ENCODE assay signal across 5 fruit fly cellular contexts in genomic region chr3R:24276104-24277008, dm6.
TF ChIP-seq lines count a peak whose summit lies in the region.

Gene Orct, plus strand, starts transcription at chr3R:24276260.

- TF ChIP-seq CTCF in whole organism, embryonic (GFP tag; optimal IDR thresholded peaks at IDR 0.05; lab: Kevin White, UChicago) = no peak

TF ChIP-seq in whole organism, adult, 20 proteins besides CTCF, POLR2A, EP300 and RAD21 (continues in another document):
- TF ChIP-seq CG1620 (GFP tag; optimal IDR thresholded peaks at IDR 0.05; lab: Kevin White, UChicago) (peak; percentile 24), tj (GFP tag; optimal IDR thresholded peaks at IDR 0.05; lab: Kevin White, UChicago) (peak; percentile 65), cic (GFP tag; optimal IDR thresholded peaks at IDR 0.05; lab: Kevin White, UChicago) (peak; percentile 61), CG14711 (tag; optimal IDR thresholded peaks at IDR 0.05; lab: Kevin White, UChicago) (peak; percentile 62), Clk (GFP tag; optimal IDR thresholded peaks at IDR 0.05; lab: Kevin White, UChicago) (peak; percentile 87), ovo (GFP tag; optimal IDR thresholded peaks at IDR 0.05; lab: Kevin White, UChicago) (peak; percentile 43), Crg-1 (GFP tag; optimal IDR thresholded peaks at IDR 0.05; lab: Kevin White, UChicago) (peak; percentile 63), CG5204 (GFP tag; optimal IDR thresholded peaks at IDR 0.05; lab: Kevin White, UChicago) (peak; percentile 88), toe (GFP tag; optimal IDR thresholded peaks at IDR 0.05; lab: Kevin White, UChicago) (peak; percentile 81), pad (GFP tag; optimal IDR thresholded peaks at IDR 0.05; lab: Kevin White, UChicago) (peak; percentile 74), Hr96 (GFP tag; optimal IDR thresholded peaks at IDR 0.05; lab: Kevin White, UChicago) (peak; percentile 71), Mnt (GFP tag; optimal IDR thresholded peaks at IDR 0.05; lab: Kevin White, UChicago) (peak; percentile 40), CG33017 (tag; optimal IDR thresholded peaks at IDR 0.05; lab: Kevin White, UChicago) (peak; percentile 90), CG12768 (GFP tag; optimal IDR thresholded peaks at IDR 0.05; lab: Kevin White, UChicago) (peak; percentile 91), CG7101 (tag; optimal IDR thresholded peaks at IDR 0.05; lab: Kevin White, UChicago) (peak; percentile 80), bab1 (GFP tag; optimal IDR thresholded peaks at IDR 0.05; lab: Kevin White, UChicago) (no peak), cnc (optimal IDR thresholded peaks at IDR 0.05; lab: Kevin White, UChicago) (no peak), CG7045 (GFP tag; optimal IDR thresholded peaks at IDR 0.05; lab: Kevin White, UChicago) (peak; percentile 84)

TF ChIP-seq in whole organism, embryonic, 481 proteins besides CTCF, POLR2A, EP300 and RAD21 (continues in another document):
- TF ChIP-seq chif (GFP tag; optimal IDR thresholded peaks at IDR 0.05; lab: Kevin White, UChicago) (peak in 1 of 2 experiments; percentile 58), CG15696 (tag; optimal IDR thresholded peaks at IDR 0.05; lab: Kevin White, UChicago) (peak; percentile 42), HLH4C (GFP tag; IDR thresholded peaks at IDR 0.05; lab: Robert Waterston, UW; ENCODE audit: partially characterized antibody) (no peak), dm (GFP tag; optimal IDR thresholded peaks at IDR 0.05; lab: Kevin White, UChicago) (peak; percentile 68), shn (GFP tag; optimal IDR thresholded peaks at IDR 0.05; lab: Kevin White, UChicago) (peak; percentile 65), slp2 (GFP tag; optimal IDR thresholded peaks at IDR 0.05; lab: Kevin White, UChicago) (peak; percentile 41), CG17912 (GFP tag; optimal IDR thresholded peaks at IDR 0.05; lab: Kevin White, UChicago) (no peak), NfI (GFP tag; optimal IDR thresholded peaks at IDR 0.05; lab: Kevin White, UChicago) (peak; percentile 75), Dbx (GFP tag; IDR thresholded peaks at IDR 0.05; lab: Robert Waterston, UW) (peak; percentile 75; the same call in 2 of the 3 replicates), ci (GFP tag; IDR thresholded peaks at IDR 0.05; lab: Robert Waterston, UW) (no peak; the same call in 1 of the 3 replicates), pho (GFP tag; optimal IDR thresholded peaks at IDR 0.05; lab: Kevin White, UChicago) (peak; percentile 82), CG34376 (GFP tag; optimal IDR thresholded peaks at IDR 0.05; lab: Kevin White, UChicago) (peak; percentile 72), ash1 (GFP tag; optimal IDR thresholded peaks at IDR 0.05; lab: Kevin White, UChicago) (no peak), eve (GFP tag; optimal IDR thresholded peaks at IDR 0.05; lab: Kevin White, UChicago) (no peak), Sry-δ (GFP tag; optimal IDR thresholded peaks at IDR 0.05; lab: Kevin White, UChicago) (peak; percentile 13), nom (GFP tag; optimal IDR thresholded peaks at IDR 0.05; lab: Kevin White, UChicago) (no peak), CG6854 (GFP tag; optimal IDR thresholded peaks at IDR 0.05; lab: Kevin White, UChicago) (peak; percentile 77), CG2116 (GFP tag; optimal IDR thresholded peaks at IDR 0.05; lab: Kevin White, UChicago) (peak; percentile 13)

TF ChIP-seq in whole organism, prepupa, 60 proteins besides CTCF, POLR2A, EP300 and RAD21 (continues in another document):
- no peak for TF ChIP-seq CG8319 (GFP tag; optimal IDR thresholded peaks at IDR 0.05; lab: Kevin White, UChicago)
- peak; percentile 71 for TF ChIP-seq pdm3 (GFP tag; optimal IDR thresholded peaks at IDR 0.05; lab: Kevin White, UChicago)
- TF ChIP-seq CG34406 (GFP tag; optimal IDR thresholded peaks at IDR 0.05; lab: Kevin White, UChicago) = peak; percentile 75
- peak; percentile 60 for TF ChIP-seq Ets96B (tag; optimal IDR thresholded peaks at IDR 0.05; lab: Kevin White, UChicago)
- TF ChIP-seq Blimp-1 (GFP tag; optimal IDR thresholded peaks at IDR 0.05; lab: Kevin White, UChicago) = peak; percentile 44
- TF ChIP-seq Eip75B (GFP tag; optimal IDR thresholded peaks at IDR 0.05; lab: Kevin White, UChicago) = peak; percentile 64
- TF ChIP-seq CG4318 (GFP tag; optimal IDR thresholded peaks at IDR 0.05; lab: Kevin White, UChicago) = peak; percentile 52
- peak; percentile 61 for TF ChIP-seq Hr4 (GFP tag; optimal IDR thresholded peaks at IDR 0.05; lab: Kevin White, UChicago)
- TF ChIP-seq CG31627 (GFP tag; optimal IDR thresholded peaks at IDR 0.05; lab: Kevin White, UChicago) = peak; percentile 58
- TF ChIP-seq CG16779 (tag; optimal IDR thresholded peaks at IDR 0.05; lab: Kevin White, UChicago) = peak; percentile 37
- TF ChIP-seq Eip78C (GFP tag; lab: Kevin White, UChicago) = peak; percentile 90
- peak; percentile 5 for TF ChIP-seq Ets21C (GFP tag; optimal IDR thresholded peaks at IDR 0.05; lab: Kevin White, UChicago)
- peak; percentile 56 for TF ChIP-seq CG10669 (GFP tag; optimal IDR thresholded peaks at IDR 0.05; lab: Kevin White, UChicago)
- TF ChIP-seq Lpt (GFP tag; optimal IDR thresholded peaks at IDR 0.05; lab: Kevin White, UChicago) = peak; percentile 35
- peak; percentile 44 for TF ChIP-seq fd59A (GFP tag; optimal IDR thresholded peaks at IDR 0.05; lab: Kevin White, UChicago)
- no peak for TF ChIP-seq fd85E (GFP tag; optimal IDR thresholded peaks at IDR 0.05; lab: Kevin White, UChicago)
- peak; percentile 68 for TF ChIP-seq fkh (GFP tag; optimal IDR thresholded peaks at IDR 0.05; lab: Kevin White, UChicago)
- peak; percentile 47 for TF ChIP-seq spab (GFP tag; optimal IDR thresholded peaks at IDR 0.05; lab: Kevin White, UChicago)
- TF ChIP-seq CG32006 (GFP tag; optimal IDR thresholded peaks at IDR 0.05; lab: Kevin White, UChicago) = peak; percentile 74
- TF ChIP-seq achi (GFP tag; optimal IDR thresholded peaks at IDR 0.05; lab: Kevin White, UChicago) = peak; percentile 65

TF ChIP-seq in whole organism, pupa, 21 proteins besides CTCF, POLR2A, EP300 and RAD21:
- TF ChIP-seq Snoo (tag; optimal IDR thresholded peaks at IDR 0.05; lab: Kevin White, UChicago) (peak; percentile 65), fd96Ca (GFP tag; IDR thresholded peaks at IDR 0.05; lab: Robert Waterston, UW) (peak; percentile 47; the same call in 2 of the 3 replicates), CG8301 (tag; optimal IDR thresholded peaks at IDR 0.05; lab: Kevin White, UChicago) (peak; percentile 52), rn (GFP tag; IDR thresholded peaks at IDR 0.05; lab: Robert Waterston, UW) (no peak), Pif1A (GFP tag; optimal IDR thresholded peaks at IDR 0.05; lab: Kevin White, UChicago) (peak; percentile 65), CG15710 (tag; optimal IDR thresholded peaks at IDR 0.05; lab: Kevin White, UChicago) (peak; percentile 60), CG32121 (GFP tag; IDR thresholded peaks at IDR 0.05; lab: Robert Waterston, UW) (peak; percentile 46; the same call in 1 of the 2 replicates), CG17806 (tag; optimal IDR thresholded peaks at IDR 0.05; lab: Kevin White, UChicago) (peak; percentile 34), CG4496 (GFP tag; IDR thresholded peaks at IDR 0.05; lab: Robert Waterston, UW) (no peak; the same call in 2 of the 3 replicates), EcR (GFP tag; optimal IDR thresholded peaks at IDR 0.05; lab: Kevin White, UChicago) (peak; percentile 59), CG13204 (GFP tag; optimal IDR thresholded peaks at IDR 0.05; lab: Kevin White, UChicago) (peak; percentile 96), CG8159 (tag; optimal IDR thresholded peaks at IDR 0.05; lab: Kevin White, UChicago) (peak; percentile 76), CG14655 (GFP tag; optimal IDR thresholded peaks at IDR 0.05; lab: Kevin White, UChicago) (peak; percentile 65), CG9948 (tag; optimal IDR thresholded peaks at IDR 0.05; lab: Kevin White, UChicago) (peak; percentile 50), CG10348 (GFP tag; IDR thresholded peaks at IDR 0.05; lab: Robert Waterston, UW) (no peak), Pif1B (GFP tag; optimal IDR thresholded peaks at IDR 0.05; lab: Kevin White, UChicago) (peak; percentile 21), CG34367 (tag; optimal IDR thresholded peaks at IDR 0.05; lab: Kevin White, UChicago) (peak; percentile 6), gl (tag; optimal IDR thresholded peaks at IDR 0.05; lab: Kevin White, UChicago) (no peak), D1 (tag; optimal IDR thresholded peaks at IDR 0.05; lab: Kevin White, UChicago) (no peak), Ets98B (GFP tag; IDR thresholded peaks at IDR 0.05; lab: Robert Waterston, UW) (no peak), CG12605 (GFP tag; IDR thresholded peaks at IDR 0.05; lab: Robert Waterston, UW) (no peak)

TF ChIP-seq in whole organism, wandering third instar larva, 38 proteins besides CTCF, POLR2A, EP300 and RAD21 (continues in another document):
- TF ChIP-seq rgr (GFP tag; optimal IDR thresholded peaks at IDR 0.05; lab: Kevin White, UChicago) (peak; percentile 69), OdsH (GFP tag; optimal IDR thresholded peaks at IDR 0.05; lab: Kevin White, UChicago) (peak; percentile 53), br (GFP tag; optimal IDR thresholded peaks at IDR 0.05; lab: Kevin White, UChicago) (peak; percentile 67), HLH106 (tag; optimal IDR thresholded peaks at IDR 0.05; lab: Kevin White, UChicago) (peak; percentile 75), Jra (GFP tag; optimal IDR thresholded peaks at IDR 0.05; lab: Kevin White, UChicago) (peak; percentile 19), CG9705 (GFP tag; optimal IDR thresholded peaks at IDR 0.05; lab: Kevin White, UChicago) (peak; percentile 53), h (GFP tag; optimal IDR thresholded peaks at IDR 0.05; lab: Kevin White, UChicago) (peak; percentile 64), CrebA (GFP tag; optimal IDR thresholded peaks at IDR 0.05; lab: Kevin White, UChicago; ENCODE audit: borderline replicate concordance) (no peak), Hnf4 (GFP tag; optimal IDR thresholded peaks at IDR 0.05; lab: Kevin White, UChicago) (peak; percentile 20), lola (GFP tag; optimal IDR thresholded peaks at IDR 0.05; lab: Kevin White, UChicago) (no peak), tai (GFP tag; optimal IDR thresholded peaks at IDR 0.05; lab: Kevin White, UChicago) (no peak), Hr78 (GFP tag; optimal IDR thresholded peaks at IDR 0.05; lab: Kevin White, UChicago) (no peak), ey (GFP tag; optimal IDR thresholded peaks at IDR 0.05; lab: Kevin White, UChicago) (peak; percentile 58), pan (optimal IDR thresholded peaks at IDR 0.05; lab: Kevin White, UChicago) (no peak), Myc (optimal IDR thresholded peaks at IDR 0.05; lab: Kevin White, UChicago) (no peak), Dfd (GFP tag; optimal IDR thresholded peaks at IDR 0.05; lab: Kevin White, UChicago) (no peak), sv (GFP tag; optimal IDR thresholded peaks at IDR 0.05; lab: Kevin White, UChicago) (peak; percentile 6), foxo (GFP tag; optimal IDR thresholded peaks at IDR 0.05; lab: Kevin White, UChicago) (peak in 1 of 2 experiments; percentile 74), fru (GFP tag; optimal IDR thresholded peaks at IDR 0.05; lab: Kevin White, UChicago) (peak; percentile 76), Vsx2 (GFP tag; optimal IDR thresholded peaks at IDR 0.05; lab: Kevin White, UChicago; ENCODE audit: partially characterized antibody) (no peak), Rel (GFP tag; optimal IDR thresholded peaks at IDR 0.05; lab: Kevin White, UChicago) (no peak), Rel (tag; optimal IDR thresholded peaks at IDR 0.05; lab: Kevin White, UChicago) (peak; percentile 34), Sp1 (GFP tag; optimal IDR thresholded peaks at IDR 0.05; lab: Kevin White, UChicago) (peak; percentile 74)
